Fruit fly (Drosophila melanogaster) whole organism, wandering third instar larva: ENCODE results near the gene bor.

Source experiments
- Abd-B ChIP-seq: fragments of >200 bp; optimal IDR thresholded peaks from 2 replicates; lab custom pipeline; 2017; ENCODE audit warnings: missing biosample characterization, missing genetic modification characterization
- CG32264 ChIP-seq: fragments of 200-800 bp; sonication (Bioruptor generic); optimal IDR thresholded peaks from 2 replicates; lab custom pipeline; 2016; ENCODE audit warnings: missing biosample characterization, missing genetic modification characterization
- CG9705 ChIP-seq: fragments of 200-800 bp; sonication (Bioruptor generic); optimal IDR thresholded peaks from 2 replicates; lab custom pipeline; 2018; ENCODE audit warnings: missing biosample characterization, mild to moderate bottlenecking, missing genetic modification characterization
- Dfd ChIP-seq: fragments of >200 bp; optimal IDR thresholded peaks from 2 replicates; lab custom pipeline; 2017; ENCODE audit warnings: missing biosample characterization, missing genetic modification characterization
- Dif ChIP-seq: fragments of 200-275, 200-300 bp; sonication (Bioruptor generic); optimal IDR thresholded peaks from 2 replicates; lab custom pipeline; 2018; ENCODE audit warnings: missing biosample characterization, missing genetic modification characterization; ENCODE audit not compliant: partially characterized antibody
- GATAd ChIP-seq: sonication (Bioruptor generic); optimal IDR thresholded peaks from 2 replicates; lab custom pipeline; 2016; ENCODE audit warnings: missing biosample characterization, missing genetic modification characterization
- HLH106 ChIP-seq: fragments of 200-800 bp; optimal IDR thresholded peaks from 3 replicates; lab custom pipeline; 2019; ENCODE audit warnings: missing biosample characterization, mild to moderate bottlenecking, missing genetic modification characterization, moderate library complexity
- Hnf4 ChIP-seq: fragments of 200-800 bp; sonication (Bioruptor generic); optimal IDR thresholded peaks from 2 replicates; lab custom pipeline; 2016; ENCODE audit warnings: missing biosample characterization, mild to moderate bottlenecking, missing genetic modification characterization
- Hr78 ChIP-seq: fragments of >200 bp; optimal IDR thresholded peaks from 2 replicates; lab custom pipeline; 2017; ENCODE audit warnings: missing biosample characterization, missing genetic modification characterization
- Hr83 ChIP-seq: fragments of 200-300 bp; sonication (Bioruptor generic); optimal IDR thresholded peaks from 2 replicates; lab custom pipeline; 2016; ENCODE audit warnings: missing biosample characterization, mild to moderate bottlenecking, missing genetic modification characterization, moderate library complexity; ENCODE audit not compliant: poor library complexity, severe bottlenecking
- Mio ChIP-seq: sonication (Bioruptor generic); optimal IDR thresholded peaks from 2 replicates; lab custom pipeline; 2016; ENCODE audit warnings: missing biosample characterization, missing genetic modification characterization
- Myc ChIP-seq: fragments of >200 bp; optimal IDR thresholded peaks from 2 replicates; lab custom pipeline; 2017
- Rel ChIP-seq, 2 experiments: fragments of 200-800 bp; sonication (Bioruptor generic) in 1 of 2; optimal IDR thresholded peaks; 2 replicates in 1 of 2; 3 replicates in 1 of 2; lab custom pipeline; 2016 to 2019; ENCODE audit warnings: mild to moderate bottlenecking in 2 of 2, missing biosample characterization in 2 of 2, missing genetic modification characterization in 2 of 2, moderate library complexity in 1 of 2
- Vsx2 ChIP-seq: fragments of 200-300, 225-300 bp; sonication (Bioruptor generic); optimal IDR thresholded peaks from 2 replicates; lab custom pipeline; 2018; ENCODE audit warnings: missing biosample characterization, missing genetic modification characterization; ENCODE audit not compliant: partially characterized antibody
- brk ChIP-seq: fragments of 200-800 bp; sonication (Bioruptor generic); optimal IDR thresholded peaks from 2 replicates; lab custom pipeline; 2016; ENCODE audit warnings: missing biosample characterization, mild to moderate bottlenecking, missing genetic modification characterization
- dl ChIP-seq, 2 experiments: fragments of 175-275, 200-275 bp in 1 of 2; fragments of 200-275 bp in 1 of 2; sonication (Bioruptor generic); optimal IDR thresholded peaks; lab custom pipeline; 2018; ENCODE audit warnings: mild to moderate bottlenecking in 2 of 2, missing biosample characterization in 2 of 2, missing genetic modification characterization in 2 of 2, moderate library complexity in 2 of 2; ENCODE audit not compliant: partially characterized antibody in 2 of 2, insufficient read depth in 1 of 2
- dmrt93B ChIP-seq: fragments of 200-800 bp; sonication (Bioruptor generic); optimal IDR thresholded peaks from 2 replicates; lab custom pipeline; 2018; ENCODE audit warnings: missing biosample characterization, mild to moderate bottlenecking, missing genetic modification characterization
- dsf ChIP-seq: sonication (Bioruptor generic); optimal IDR thresholded peaks from 2 replicates; lab custom pipeline; 2016; ENCODE audit warnings: missing biosample characterization, missing genetic modification characterization, borderline replicate concordance
- ey ChIP-seq: fragments of 200-800 bp; sonication (Bioruptor generic); optimal IDR thresholded peaks from 2 replicates; lab custom pipeline; 2016; ENCODE audit warnings: missing biosample characterization, missing genetic modification characterization
- foxo ChIP-seq, 2 experiments: fragments of 200-800 bp; sonication (Bioruptor generic); optimal IDR thresholded peaks; 2 replicates in 1 of 2; 3 replicates in 1 of 2; lab custom pipeline; 2016 to 2017; ENCODE audit warnings: missing biosample characterization in 2 of 2, missing genetic modification characterization in 2 of 2
- fru ChIP-seq: fragments of 200-800 bp; sonication (Bioruptor generic); optimal IDR thresholded peaks from 3 replicates; lab custom pipeline; 2016; ENCODE audit warnings: missing biosample characterization, mild to moderate bottlenecking, missing genetic modification characterization
- h ChIP-seq: fragments of 200-800 bp; sonication (Bioruptor generic); optimal IDR thresholded peaks from 3 replicates; lab custom pipeline; 2016; ENCODE audit warnings: missing biosample characterization, mild to moderate bottlenecking, missing genetic modification characterization
- jim ChIP-seq: fragments of 175-275, 200-325 bp; sonication (Bioruptor generic); optimal IDR thresholded peaks from 2 replicates; lab custom pipeline; 2016; ENCODE audit warnings: missing biosample characterization, mild to moderate bottlenecking, missing genetic modification characterization
- lola ChIP-seq: fragments of >200 bp; optimal IDR thresholded peaks from 2 replicates; lab custom pipeline; 2017; ENCODE audit warnings: missing biosample characterization, missing genetic modification characterization
- psq ChIP-seq: fragments of 200-800 bp; sonication (Bioruptor generic); optimal IDR thresholded peaks from 3 replicates; lab custom pipeline; 2017; ENCODE audit warnings: missing biosample characterization, mild to moderate bottlenecking, missing genetic modification characterization, moderate library complexity
- rgr ChIP-seq: fragments of 200-800 bp; sonication (Bioruptor generic); optimal IDR thresholded peaks from 3 replicates; lab custom pipeline; 2016; ENCODE audit warnings: missing biosample characterization, mild to moderate bottlenecking, missing genetic modification characterization
- sage ChIP-seq: fragments of 200-800 bp; sonication (Bioruptor generic); optimal IDR thresholded peaks from 2 replicates; lab custom pipeline; 2016; ENCODE audit warnings: missing biosample characterization, mild to moderate bottlenecking, missing genetic modification characterization
- sv ChIP-seq: fragments of 200-800 bp; sonication (Bioruptor generic); optimal IDR thresholded peaks from 3 replicates; lab custom pipeline; 2016; ENCODE audit warnings: missing biosample characterization, missing genetic modification characterization
- woc ChIP-seq: sonication (Bioruptor generic); optimal IDR thresholded peaks from 2 replicates; lab custom pipeline; 2016; ENCODE audit warnings: missing biosample characterization, mild to moderate bottlenecking, missing genetic modification characterization

bor gene

dm6 chr3R:16275890-16276619, 12.1 kb upstream of the bor start:
- TF ChIP-seq brk (GFP tag; lab: Kevin White, UChicago) (no peak), Dfd (GFP tag; lab: Kevin White, UChicago) (no peak), Rel (GFP tag; optimal IDR thresholded peaks at IDR 0.05; lab: Kevin White, UChicago) (no peak), Rel (tag; optimal IDR thresholded peaks at IDR 0.05; lab: Kevin White, UChicago) (no peak), GATAd (no peak), Hr83 (no peak), h (GFP tag; lab: Kevin White, UChicago) (no peak), dsf (GFP tag; lab: Kevin White, UChicago) (no peak), Hr78 (GFP tag; lab: Kevin White, UChicago) (no peak), sage (no peak), ey (GFP tag; lab: Kevin White, UChicago) (no peak), foxo (GFP tag; optimal IDR thresholded peaks at IDR 0.05; lab: Kevin White, UChicago) (no peak), psq (no peak), lola (no peak)

- no peak for TF ChIP-seq Dif (GFP tag; lab: Kevin White, UChicago)
- TF ChIP-seq jim (GFP tag; lab: Kevin White, UChicago), result no peak
- no peak for TF ChIP-seq Rel (GFP tag; optimal IDR thresholded peaks at IDR 0.05; lab: Kevin White, UChicago)
- no peak for TF ChIP-seq Rel (tag; optimal IDR thresholded peaks at IDR 0.05; lab: Kevin White, UChicago)
- TF ChIP-seq brk (GFP tag; lab: Kevin White, UChicago), result no peak
- no peak for TF ChIP-seq CG9705 (GFP tag; lab: Kevin White, UChicago)
- TF ChIP-seq Myc (lab: Kevin White, UChicago), result no peak
- TF ChIP-seq Vsx2 (GFP tag; lab: Kevin White, UChicago), result no peak
- TF ChIP-seq ey (GFP tag; lab: Kevin White, UChicago), result no peak
- TF ChIP-seq HLH106, result no peak
- no peak for TF ChIP-seq rgr (GFP tag; lab: Kevin White, UChicago)
- no peak for TF ChIP-seq Hr78 (GFP tag; lab: Kevin White, UChicago)
- no peak for TF ChIP-seq Dfd (GFP tag; lab: Kevin White, UChicago)
- no peak for TF ChIP-seq sv (GFP tag; lab: Kevin White, UChicago)
- TF ChIP-seq, all 38 proteins: peak for 0
Measured at dm6 chr3R:16275329-16275728, 11.4 kb upstream of the bor start.

- TF ChIP-seq Dif (GFP tag; lab: Kevin White, UChicago), result peak; percentile 3
- TF ChIP-seq psq, result peak; percentile 25
- TF ChIP-seq Abd-B (GFP tag; lab: Kevin White, UChicago), result no peak
- peak; percentile 0 to 57 for TF ChIP-seq dl (GFP tag; optimal IDR thresholded peaks at IDR 0.05; lab: Kevin White, UChicago; ENCODE audit: insufficient read depth in 1 of 2, partially characterized antibody in 2 of 2)
Measured at dm6 chr3R:16274534-16274933, 10.6 kb upstream of the bor start.

DNA sequence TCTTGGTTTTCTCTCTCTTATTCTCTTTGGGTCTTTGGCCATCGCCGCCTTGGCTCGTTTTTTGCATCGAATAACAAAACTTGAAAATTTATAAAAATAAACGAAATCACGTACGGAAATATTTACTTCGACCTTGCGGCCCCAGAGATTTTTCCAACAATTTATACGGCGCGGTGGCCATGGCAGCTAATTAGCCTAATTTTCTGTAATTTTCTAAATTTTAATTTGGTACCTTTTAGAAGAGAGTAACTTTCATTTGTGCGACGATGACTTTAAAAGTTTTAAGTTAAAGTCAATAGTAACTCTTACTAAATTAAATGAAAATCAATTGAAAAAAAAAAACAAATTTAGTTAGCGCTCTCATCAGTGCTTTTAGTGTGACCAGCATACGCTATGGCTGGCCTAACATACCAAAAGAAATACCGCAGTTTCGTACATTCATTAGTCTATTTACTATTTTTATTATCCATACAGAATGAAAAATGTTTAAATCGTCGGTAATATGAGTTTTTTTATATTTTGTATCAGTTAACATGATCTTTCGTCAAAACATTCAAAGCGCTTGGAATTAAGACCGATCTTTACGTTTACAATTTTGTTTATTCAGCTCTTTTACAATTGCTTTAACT, 9.7 kb upstream of the bor start:
- TF ChIP-seq CG9705 (GFP tag; lab: Kevin White, UChicago) (no peak), h (GFP tag; lab: Kevin White, UChicago) (no peak), dmrt93B (GFP tag; lab: Kevin White, UChicago) (no peak), brk (GFP tag; lab: Kevin White, UChicago) (no peak), CG32264 (GFP tag; lab: Kevin White, UChicago) (no peak), Hnf4 (GFP tag; lab: Kevin White, UChicago) (no peak), fru (GFP tag; lab: Kevin White, UChicago) (no peak), Dfd (GFP tag; lab: Kevin White, UChicago) (no peak), Mio (GFP tag; lab: Kevin White, UChicago) (no peak), sage (no peak), woc (GFP tag; lab: Kevin White, UChicago) (no peak)
